Worm (Caenorhabditis elegans) whole organism, young adult: Measurements from ENCODE around the gene kbp-2.
"Not testable (repeated sequence)": the region's sequence is repeated elsewhere in the genome, so short reads cannot be mapped to it uniquely, and the experiment has no call there.

Source experiments
- K12H6.12 ChIP-seq: fragments of 200-800 bp; sonication (Bioruptor generic); optimal IDR thresholded peaks from 2 replicates; lab custom pipeline; 2018; ENCODE audit warnings: mild to moderate bottlenecking, missing genetic modification characterization, missing compliant biosample characterization
- bed-2 ChIP-seq: fragments of 200-800 bp; sonication (Bioruptor generic); IDR thresholded peaks from 2 replicates; pipeline ENCODE4 v1.3.6; 2022; ENCODE audit warnings: missing genetic modification reagents, missing genetic modification characterization, missing compliant biosample characterization
- ceh-40 ChIP-seq: fragments of 200-800 bp; sonication (Bioruptor generic); IDR thresholded peaks from 2 replicates; pipeline ENCODE4 v1.3.6; 2022; ENCODE audit warnings: missing genetic modification characterization, missing compliant biosample characterization
- efl-1 ChIP-seq: fragments of 150-350 bp; optimal IDR thresholded peaks from 2 replicates; lab custom pipeline; 2014; ENCODE audit warnings: missing biosample characterization, missing genetic modification reagents, missing genetic modification characterization
- egrh-3 ChIP-seq: fragments of 200-800 bp; sonication (Bioruptor generic); IDR thresholded peaks from 2 replicates; pipeline ENCODE4 v1.3.6; 2022; ENCODE audit warnings: missing genetic modification reagents, missing genetic modification characterization, missing compliant biosample characterization
- lin-40 ChIP-seq: sonication (generic microtip); optimal IDR thresholded peaks from 2 replicates; lab custom pipeline; 2016; ENCODE audit warnings: missing genetic modification characterization, mild to moderate bottlenecking, missing compliant biosample characterization, missing genotype, missing genetic modification reagents
- nfyb-1 ChIP-seq: fragments of 200-800 bp; sonication (Bioruptor generic); IDR thresholded peaks from 2 replicates; pipeline ENCODE4 v1.3.6; 2022; ENCODE audit warnings: missing genetic modification reagents, missing genetic modification characterization, missing compliant biosample characterization
- nhr-27 ChIP-seq: fragments of 200-800 bp; sonication (Bioruptor generic); optimal IDR thresholded peaks from 2 replicates; lab custom pipeline; 2018; ENCODE audit warnings: mild to moderate bottlenecking, missing genetic modification characterization, moderate library complexity, missing compliant biosample characterization
- pha-4 ChIP-seq: fragments of 150-350 bp; sonication (generic microtip); optimal IDR thresholded peaks from 2 replicates; lab custom pipeline; 2014; ENCODE audit warnings: missing biosample characterization, missing genetic modification reagents, missing genetic modification characterization
- unc-130 ChIP-seq: sonication (generic microtip); optimal IDR thresholded peaks from 2 replicates; lab custom pipeline; 2016; ENCODE audit warnings: missing genetic modification reagents, missing genetic modification characterization, missing compliant biosample characterization
- unc-62 ChIP-seq: fragments of 150-350 bp; optimal IDR thresholded peaks from 2 replicates; lab custom pipeline; 2014; ENCODE audit warnings: missing biosample characterization, missing genetic modification reagents, missing genetic modification characterization
- ztf-3 ChIP-seq: fragments of 200-800 bp; sonication (Bioruptor generic); optimal IDR thresholded peaks from 2 replicates; lab custom pipeline; 2018; ENCODE audit warnings: mild to moderate bottlenecking, missing genetic modification characterization, missing compliant biosample characterization

DNA sequence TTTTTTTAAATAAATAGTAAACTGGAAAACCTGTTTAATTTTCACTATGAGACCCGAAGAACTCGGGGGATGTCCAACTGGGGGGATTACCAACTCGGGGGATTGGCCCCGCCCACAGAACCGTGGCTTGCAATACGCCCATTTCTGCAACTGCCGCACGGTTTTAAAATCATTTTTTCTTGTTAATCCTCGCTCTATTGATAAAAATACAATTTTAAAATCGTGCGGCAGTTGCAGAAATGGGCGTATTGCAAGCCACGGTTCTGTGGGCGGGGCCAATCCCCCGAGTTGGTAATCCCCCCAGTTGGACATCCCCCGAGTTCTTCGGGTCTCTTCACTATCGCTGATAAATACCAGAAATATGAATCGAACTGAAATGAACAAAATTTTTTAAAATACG, 18.3 kb upstream of the kbp-2 start, which contains the start of gene mmab-1:
- TF ChIP-seq K12H6.12 (tag; lab: Kevin White, UChicago); unc-130 (GFP tag; lab: Kevin White, UChicago); ztf-3 (GFP tag; lab: Kevin White, UChicago); nhr-27 (tag; lab: Kevin White, UChicago); unc-62 (GFP tag; lab: Kevin White, UChicago); bed-2 (GFP tag; lab: Robert Waterston, UW); efl-1; pha-4 (tag; lab: Kevin White, UChicago); ceh-40 (GFP tag; lab: Robert Waterston, UW): not testable (repeated sequence)
- TF ChIP-seq nfyb-1 (GFP tag; lab: Robert Waterston, UW), result peak; percentile 55
- peak; percentile 34 for TF ChIP-seq egrh-3 (GFP tag; lab: Robert Waterston, UW)
- peak; percentile 27 for TF ChIP-seq lin-40 (tag; lab: Kevin White, UChicago)
